Worm (Caenorhabditis elegans) whole organism, L3 larva: Measurements from ENCODE around the gene gldi-6.

Experiments
- ZK546.5 ChIP-seq: sonication (generic microtip); optimal IDR thresholded peaks from 2 replicates; lab custom pipeline; 2017; ENCODE audit warnings: missing biosample characterization, missing genetic modification characterization
- elt-1 ChIP-seq: fragments of 150-350 bp; optimal IDR thresholded peaks from 2 replicates; lab custom pipeline; 2014; ENCODE audit warnings: missing biosample characterization, missing genetic modification characterization
- nhr-237 ChIP-seq: fragments of 150-350 bp; optimal IDR thresholded peaks from 2 replicates; lab custom pipeline; 2014; ENCODE audit warnings: missing biosample characterization, missing genetic modification characterization

ce11 chrII:3422938-3423337, 23.8 kb upstream of the gldi-6 start:
- TF ChIP-seq nhr-237 (tag; lab: Kevin White, UChicago) (no peak), elt-1 (tag; lab: Kevin White, UChicago) (no peak), ZK546.5 (tag; lab: Kevin White, UChicago) (no peak)
